Worm (Caenorhabditis elegans): ENCODE results near the gene mnr-1.

ce11 chrV:20663736-20664135 is 9.3 kb downstream of the mnr-1 start:
- no peak for TF ChIP-seq elt-3 (tag; optimal IDR thresholded peaks at IDR 0.05)
- TF ChIP-seq unc-120 (tag; optimal IDR thresholded peaks at IDR 0.05; ENCODE audit: poor library complexity, severe bottlenecking) = no peak
- TF ChIP-seq nhr-237 (tag; optimal IDR thresholded peaks at IDR 0.05) = no peak
- TF ChIP-seq unc-62 (GFP tag; optimal IDR thresholded peaks at IDR 0.05) = no peak
- no peak for TF ChIP-seq cnd-1 (tag; optimal IDR thresholded peaks at IDR 0.05)
- no peak for TF ChIP-seq sptf-1 (tag; optimal IDR thresholded peaks at IDR 0.05)
